Fruit fly (Drosophila melanogaster): ENCODE measurements around the gene CG17264.

The CG17264 gene

dm6 chr2L:3018212-3018611, at the start of gene CG17264, which contains the start of gene CG17224:
CG17264 (plus strand) TSS chr2L:3018508.
CG17224 (minus strand) TSS chr2L:3018308.
- TF ChIP-seq pan (optimal IDR thresholded peaks at IDR 0.05) (no peak), EcR (GFP tag; optimal IDR thresholded peaks at IDR 0.05) (no peak), Dll (optimal IDR thresholded peaks at IDR 0.05) (no peak), CG8478 (optimal IDR thresholded peaks at IDR 0.05) (no peak), usp (GFP tag; optimal IDR thresholded peaks at IDR 0.05) (no peak), psq (optimal IDR thresholded peaks at IDR 0.05) (no peak)

- TF ChIP-seq pan (optimal IDR thresholded peaks at IDR 0.05): no peak
- TF ChIP-seq psq (optimal IDR thresholded peaks at IDR 0.05): no peak
- no peak for TF ChIP-seq EcR (GFP tag; optimal IDR thresholded peaks at IDR 0.05)
- TF ChIP-seq CG8478 (optimal IDR thresholded peaks at IDR 0.05): no peak
- TF ChIP-seq usp (GFP tag; optimal IDR thresholded peaks at IDR 0.05): no peak
- no peak for TF ChIP-seq Dll (optimal IDR thresholded peaks at IDR 0.05)
Measured at dm6 chr2L:2969438-2969837, 48.9 kb upstream of the CG17264 start, which contains the start of gene Ts. Ts (minus strand) TSS chr2L:2969638.

- no peak for TF ChIP-seq Dll (optimal IDR thresholded peaks at IDR 0.05)
- no peak for TF ChIP-seq psq (optimal IDR thresholded peaks at IDR 0.05)
- TF ChIP-seq usp (GFP tag; optimal IDR thresholded peaks at IDR 0.05): no peak
- TF ChIP-seq CG8478 (optimal IDR thresholded peaks at IDR 0.05): no peak
- no peak for TF ChIP-seq EcR (GFP tag; optimal IDR thresholded peaks at IDR 0.05)
Measured at dm6 chr2L:2972439-2972936, 45.8 kb upstream of the CG17264 start, which contains the start of the genes Rrp1 and gammaTub23C. Rrp1 (minus strand) TSS chr2L:2972508. gammaTub23C (plus strand) TSS chr2L:2972891.

dm6 chr2L:2976829-2977228, 41.5 kb upstream of the CG17264 start, which contains the start of the genes CG9641 and CG3165:
CG9641 (minus strand) TSS chr2L:2976862.
CG3165 (plus strand) TSS chr2L:2977122.
- TF ChIP-seq EcR (GFP tag; optimal IDR thresholded peaks at IDR 0.05) (no peak), pan (optimal IDR thresholded peaks at IDR 0.05) (no peak), usp (GFP tag; optimal IDR thresholded peaks at IDR 0.05) (no peak), CG8478 (optimal IDR thresholded peaks at IDR 0.05) (no peak), Dll (optimal IDR thresholded peaks at IDR 0.05) (no peak), psq (optimal IDR thresholded peaks at IDR 0.05) (no peak)

dm6 chr2L:2979091-2979490, 39.2 kb upstream of the CG17264 start, which contains the start of gene CG9643:
CG9643 (minus strand) TSS chr2L:2979288.
- no peak for TF ChIP-seq usp (GFP tag; optimal IDR thresholded peaks at IDR 0.05)
- no peak for TF ChIP-seq EcR (GFP tag; optimal IDR thresholded peaks at IDR 0.05)
- no peak for TF ChIP-seq CG8478 (optimal IDR thresholded peaks at IDR 0.05)
- TF ChIP-seq psq (optimal IDR thresholded peaks at IDR 0.05): no peak
- TF ChIP-seq Dll (optimal IDR thresholded peaks at IDR 0.05): no peak
- TF ChIP-seq pan (optimal IDR thresholded peaks at IDR 0.05): no peak

dm6 chr2L:2986776-2987175, 31.5 kb upstream of the CG17264 start:
- TF ChIP-seq CG8478 (optimal IDR thresholded peaks at IDR 0.05) (no peak), Dll (optimal IDR thresholded peaks at IDR 0.05) (no peak), pan (optimal IDR thresholded peaks at IDR 0.05) (no peak), EcR (GFP tag; optimal IDR thresholded peaks at IDR 0.05) (no peak), psq (optimal IDR thresholded peaks at IDR 0.05) (no peak), usp (GFP tag; optimal IDR thresholded peaks at IDR 0.05) (no peak)

- TF ChIP-seq usp (GFP tag; optimal IDR thresholded peaks at IDR 0.05) (no peak), EcR (GFP tag; optimal IDR thresholded peaks at IDR 0.05) (no peak), Dll (optimal IDR thresholded peaks at IDR 0.05) (no peak), psq (optimal IDR thresholded peaks at IDR 0.05) (no peak), pan (optimal IDR thresholded peaks at IDR 0.05) (no peak), CG8478 (optimal IDR thresholded peaks at IDR 0.05) (no peak)
Measured at dm6 chr2L:2987681-2988381, 30.5 kb upstream of the CG17264 start, which contains the start of the genes Chd1 and Bem46. Chd1 (minus strand) TSS chr2L:2987723. Bem46 (plus strand) TSS chr2L:2988116.

- TF ChIP-seq EcR (GFP tag; optimal IDR thresholded peaks at IDR 0.05) (no peak), pan (optimal IDR thresholded peaks at IDR 0.05) (no peak)
Measured at dm6 chr2L:2992664-2993174, 25.6 kb upstream of the CG17264 start, which contains the start of the genes okr and CG3558. okr (minus strand) TSS chr2L:2992759. CG3558 (plus strand) TSS chr2L:2992870.

dm6 chr2L:2993236-2993635, 25.1 kb upstream of the CG17264 start:
- peak; percentile 11 for TF ChIP-seq CG8478 (optimal IDR thresholded peaks at IDR 0.05)
- no peak for TF ChIP-seq EcR (GFP tag; optimal IDR thresholded peaks at IDR 0.05)
- no peak for TF ChIP-seq psq (optimal IDR thresholded peaks at IDR 0.05)
- TF ChIP-seq usp (GFP tag; optimal IDR thresholded peaks at IDR 0.05): no peak

dm6 chr2L:2993702-2994101, 24.6 kb upstream of the CG17264 start:
- TF ChIP-seq CG8478 (optimal IDR thresholded peaks at IDR 0.05) (no peak), EcR (GFP tag; optimal IDR thresholded peaks at IDR 0.05) (no peak), pan (optimal IDR thresholded peaks at IDR 0.05) (no peak), usp (GFP tag; optimal IDR thresholded peaks at IDR 0.05) (no peak), Dll (optimal IDR thresholded peaks at IDR 0.05) (no peak), psq (optimal IDR thresholded peaks at IDR 0.05) (no peak)

dm6 chr2L:2999113-2999512, 19.2 kb upstream of the CG17264 start, which contains the start of gene Ccdc85:
Ccdc85 (plus strand) TSS chr2L:2999286.
- no peak for TF ChIP-seq EcR (GFP tag; optimal IDR thresholded peaks at IDR 0.05)
- TF ChIP-seq psq (optimal IDR thresholded peaks at IDR 0.05): no peak
- no peak for TF ChIP-seq pan (optimal IDR thresholded peaks at IDR 0.05)
- TF ChIP-seq CG8478 (optimal IDR thresholded peaks at IDR 0.05): no peak
- TF ChIP-seq usp (GFP tag; optimal IDR thresholded peaks at IDR 0.05): no peak
- no peak for TF ChIP-seq Dll (optimal IDR thresholded peaks at IDR 0.05)

dm6 chr2L:2999609-3000008, 18.7 kb upstream of the CG17264 start:
- TF ChIP-seq CG8478 (optimal IDR thresholded peaks at IDR 0.05): no peak
- no peak for TF ChIP-seq EcR (GFP tag; optimal IDR thresholded peaks at IDR 0.05)
- TF ChIP-seq Dll (optimal IDR thresholded peaks at IDR 0.05): no peak
- no peak for TF ChIP-seq pan (optimal IDR thresholded peaks at IDR 0.05)
- TF ChIP-seq usp (GFP tag; optimal IDR thresholded peaks at IDR 0.05): no peak
- no peak for TF ChIP-seq psq (optimal IDR thresholded peaks at IDR 0.05)

Measured in whole organism.